Worm (Caenorhabditis elegans) whole organism, L3 larva: ENCODE data around the gene ceh-16.

Source experiments
- daf-12 ChIP-seq: fragments of 150-350 bp; optimal IDR thresholded peaks from 2 replicates; lab custom pipeline; 2014; ENCODE audit warnings: missing biosample characterization, missing genetic modification reagents, missing genetic modification characterization
- elt-3 ChIP-seq, 3 experiments: fragments of 150-350 bp in 1 of 3; sonication (generic microtip) in 2 of 3; optimal IDR thresholded peaks; 2 replicates in 2 of 3; 4 replicates in 1 of 3; lab custom pipeline; 2014 to 2017; ENCODE audit warnings: missing biosample characterization in 3 of 3, missing genetic modification characterization in 3 of 3
- hmg-11 ChIP-seq: sonication (generic microtip); optimal IDR thresholded peaks from 2 replicates; lab custom pipeline; 2016; ENCODE audit warnings: missing genetic modification characterization, missing compliant biosample characterization
- nhr-28 ChIP-seq: fragments of 150-350 bp; optimal IDR thresholded peaks from 2 replicates; lab custom pipeline; 2014; ENCODE audit warnings: missing biosample characterization, missing genetic modification characterization
- skn-1 ChIP-seq: fragments of 150-350 bp; optimal IDR thresholded peaks from 2 replicates; lab custom pipeline; 2014; ENCODE audit warnings: missing biosample characterization, missing genetic modification characterization
- tbx-2 ChIP-seq: sonication (generic microtip); optimal IDR thresholded peaks from 2 replicates; lab custom pipeline; 2016; ENCODE audit warnings: mild to moderate bottlenecking, missing genetic modification characterization, missing compliant biosample characterization

DNA sequence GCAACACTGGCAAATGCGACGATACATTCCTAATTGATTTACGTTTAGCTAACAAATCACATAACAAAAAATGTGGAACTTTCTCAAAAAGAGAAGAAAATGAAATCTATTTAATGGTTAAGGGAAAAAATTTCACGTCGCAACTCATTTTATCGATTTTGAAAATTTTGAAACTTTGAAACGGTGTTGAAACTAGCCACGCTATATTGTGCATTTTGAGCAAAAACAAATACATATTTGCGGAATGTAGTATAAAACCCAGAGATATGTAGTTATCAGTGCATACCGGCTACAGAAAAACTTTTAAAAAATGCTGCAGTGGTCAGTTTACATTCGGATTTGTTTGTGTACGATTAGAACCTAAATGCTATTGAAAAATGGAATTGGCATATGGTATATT is 28.9 kb upstream of the ceh-16 start, which contains the start of gene C06E1.7:
- no peak for TF ChIP-seq skn-1 (tag; lab: Kevin White, UChicago)
- no peak for TF ChIP-seq daf-12 (tag; lab: Kevin White, UChicago)
- TF ChIP-seq tbx-2 = no peak
- TF ChIP-seq nhr-28 (tag; lab: Kevin White, UChicago) = no peak
- no peak for TF ChIP-seq elt-3 (tag; optimal IDR thresholded peaks at IDR 0.05; lab: Kevin White, UChicago)
- TF ChIP-seq hmg-11 (tag; lab: Kevin White, UChicago) = no peak
